Fruit fly (Drosophila melanogaster) whole organism, pupa: ENCODE measurements around the gene CG13059.

Experiments used
- CG14655 ChIP-seq: fragments of 200-800 bp; sonication (Bioruptor generic); optimal IDR thresholded peaks from 3 replicates; lab custom pipeline; 2017; ENCODE audit warnings: mild to moderate bottlenecking, missing biosample characterization, missing genetic modification reagents, missing genetic modification characterization
- CG17806 ChIP-seq: fragments of 200-800 bp; sonication (Bioruptor generic); optimal IDR thresholded peaks from 2 replicates; lab custom pipeline; 2018; ENCODE audit warnings: missing biosample characterization, mild to moderate bottlenecking, missing genetic modification characterization, moderate library complexity
- CG4496 ChIP-seq: fragments of 200-800 bp; sonication (Bioruptor generic); IDR thresholded peaks from 3 replicates; pipeline ENCODE4 v1.3.6; 2022; ENCODE audit warnings: missing biosample characterization, missing genetic modification characterization
- CG9948 ChIP-seq: fragments of 200-800 bp; sonication (Bioruptor generic); optimal IDR thresholded peaks from 2 replicates; lab custom pipeline; 2018; ENCODE audit warnings: missing biosample characterization, mild to moderate bottlenecking, missing genetic modification characterization, moderate library complexity
- D1 ChIP-seq: fragments of 200-800 bp; sonication (Bioruptor generic); optimal IDR thresholded peaks from 2 replicates; lab custom pipeline; 2018; ENCODE audit warnings: missing biosample characterization, mild to moderate bottlenecking, missing genetic modification characterization, moderate library complexity
- EcR ChIP-seq: fragments of 200-800 bp; sonication (Bioruptor generic); optimal IDR thresholded peaks from 3 replicates; lab custom pipeline; 2019; ENCODE audit warnings: missing biosample characterization, missing genetic modification characterization, mild to moderate bottlenecking, moderate library complexity, missing genetic modification reagents
- Ets98B ChIP-seq: fragments of 200-800 bp; sonication (Bioruptor generic); IDR thresholded peaks from 2 replicates; pipeline ENCODE4 v1.3.6; 2022; ENCODE audit warnings: missing biosample characterization, missing genetic modification characterization
- Pif1B ChIP-seq: fragments of 200-800 bp; sonication (Bioruptor generic); optimal IDR thresholded peaks from 3 replicates; lab custom pipeline; 2016; ENCODE audit warnings: missing biosample characterization, missing genetic modification characterization

- TF ChIP-seq CG4496 (GFP tag; lab: Robert Waterston, UW), result no peak
- peak; percentile 62 for TF ChIP-seq D1 (tag; lab: Kevin White, UChicago)
- no peak for TF ChIP-seq Ets98B (GFP tag; lab: Robert Waterston, UW)
- TF ChIP-seq EcR (GFP tag; lab: Kevin White, UChicago), result peak; percentile 87
- TF ChIP-seq CG14655, result peak; percentile 27
- TF ChIP-seq CG17806 (tag; lab: Kevin White, UChicago), result peak; percentile 76
- TF ChIP-seq CG9948 (tag; lab: Kevin White, UChicago), result peak; percentile 70
- peak; percentile 56 for TF ChIP-seq Pif1B (GFP tag; lab: Kevin White, UChicago)
Measured at dm6 chr3L:16286258-16286657, 37.2 kb upstream of the CG13059 start.
